Fruit fly (Drosophila melanogaster) whole organism, embryonic: ENCODE results near the gene Cbp20.
A peak's percentile ranks its signal among the peaks of the same experiment; 100 is the strongest.

Experiments
- ATbp ChIP-seq: fragments of 200-800 bp; sonication (Bioruptor generic); optimal IDR thresholded peaks from 2 replicates; lab custom pipeline; 2017; ENCODE audit warnings: missing biosample characterization, mild to moderate bottlenecking, missing genetic modification characterization, missing genetic modification reagents
- CG10431 ChIP-seq: fragments of 200-800 bp; sonication (Bioruptor generic); optimal IDR thresholded peaks from 3 replicates; lab custom pipeline; 2018; ENCODE audit warnings: missing biosample characterization, mild to moderate bottlenecking, missing genetic modification characterization
- CG11504 ChIP-seq: fragments of 200-800 bp; sonication (Bioruptor generic); optimal IDR thresholded peaks from 3 replicates; lab custom pipeline; 2019; ENCODE audit warnings: missing biosample characterization, mild to moderate bottlenecking, missing genetic modification characterization, moderate library complexity
- CG12299 ChIP-seq: fragments of 200-800 bp; sonication (Bioruptor generic); optimal IDR thresholded peaks from 2 replicates; lab custom pipeline; 2018; ENCODE audit warnings: missing biosample characterization, mild to moderate bottlenecking, missing genetic modification characterization
- CG15073 ChIP-seq: fragments of 200-800 bp; sonication (Bioruptor generic); optimal IDR thresholded peaks from 2 replicates; lab custom pipeline; 2016; ENCODE audit warnings: missing biosample characterization, missing genetic modification characterization
- CG15514 ChIP-seq: fragments of 200-800 bp; sonication (Bioruptor generic); optimal IDR thresholded peaks from 3 replicates; lab custom pipeline; 2017; ENCODE audit warnings: missing biosample characterization, missing genetic modification characterization, mild to moderate bottlenecking, moderate library complexity, missing genetic modification reagents
- CG15696 ChIP-seq: fragments of 200-800 bp; sonication (Bioruptor generic); optimal IDR thresholded peaks from 2 replicates; lab custom pipeline; 2019; ENCODE audit warnings: missing biosample characterization, mild to moderate bottlenecking, missing genetic modification characterization, moderate library complexity
- CG1647 ChIP-seq: fragments of 200-800 bp; sonication (Bioruptor generic); optimal IDR thresholded peaks from 3 replicates; lab custom pipeline; 2016; ENCODE audit warnings: missing biosample characterization, missing genetic modification characterization
- CG16863 ChIP-seq: fragments of 200-800 bp; sonication (Bioruptor generic); optimal IDR thresholded peaks from 3 replicates; lab custom pipeline; 2016; ENCODE audit warnings: missing biosample characterization, missing genetic modification characterization
- CG17359 ChIP-seq: fragments of 200-800 bp; sonication (Bioruptor generic); optimal IDR thresholded peaks from 3 replicates; lab custom pipeline; 2018; ENCODE audit warnings: missing biosample characterization, mild to moderate bottlenecking, missing genetic modification characterization, moderate library complexity
- CG2678 ChIP-seq: fragments of 200-800 bp; sonication (Bioruptor generic); optimal IDR thresholded peaks from 3 replicates; lab custom pipeline; 2019; ENCODE audit warnings: missing biosample characterization, mild to moderate bottlenecking, missing genetic modification characterization, moderate library complexity
- CG30020 ChIP-seq: fragments of 200-800 bp; optimal IDR thresholded peaks from 2 replicates; lab custom pipeline; 2019; ENCODE audit warnings: missing biosample characterization, mild to moderate bottlenecking, missing genetic modification characterization, moderate library complexity
- CG34376 ChIP-seq: fragments of 200-800 bp; sonication (Bioruptor generic); optimal IDR thresholded peaks from 2 replicates; lab custom pipeline; 2018; ENCODE audit warnings: missing biosample characterization, mild to moderate bottlenecking, missing genetic modification characterization
- CG4282 ChIP-seq: fragments of 200-800 bp; sonication (Bioruptor generic); optimal IDR thresholded peaks from 2 replicates; lab custom pipeline; 2016; ENCODE audit warnings: missing biosample characterization, missing genetic modification characterization
- CG4854 ChIP-seq: fragments of 200-800 bp; sonication (Bioruptor generic); optimal IDR thresholded peaks from 2 replicates; lab custom pipeline; 2016; ENCODE audit warnings: missing biosample characterization, missing genetic modification characterization, inconsistent platforms
- CG7556 ChIP-seq: fragments of 200-800 bp; sonication (Bioruptor generic); optimal IDR thresholded peaks from 2 replicates; lab custom pipeline; 2017; ENCODE audit warnings: missing biosample characterization, mild to moderate bottlenecking, missing genetic modification characterization
- CG8290 ChIP-seq, 3 experiments: fragments of 200-800 bp; sonication (Bioruptor generic); optimal IDR thresholded peaks; 2 replicates each; lab custom pipeline; 2016 to 2019; ENCODE audit warnings: missing biosample characterization in 3 of 3, missing genetic modification characterization in 3 of 3, mild to moderate bottlenecking in 2 of 3, moderate library complexity in 1 of 3
- CG8924 ChIP-seq: fragments of 200-800 bp; optimal IDR thresholded peaks from 3 replicates; lab custom pipeline; 2019; ENCODE audit warnings: missing biosample characterization, mild to moderate bottlenecking, missing genetic modification characterization, moderate library complexity
- CG9437 ChIP-seq: fragments of 200-800 bp; sonication (Bioruptor generic); optimal IDR thresholded peaks from 2 replicates; lab custom pipeline; 2018; ENCODE audit warnings: missing biosample characterization, mild to moderate bottlenecking, missing genetic modification characterization
- D19A ChIP-seq: fragments of 200-800 bp; optimal IDR thresholded peaks from 3 replicates; lab custom pipeline; 2019; ENCODE audit warnings: missing biosample characterization, mild to moderate bottlenecking, missing genetic modification characterization, moderate library complexity
- Elba2 ChIP-seq: fragments of 200-800 bp; sonication (Bioruptor generic); optimal IDR thresholded peaks from 3 replicates; lab custom pipeline; 2016; ENCODE audit warnings: missing biosample characterization, missing genetic modification characterization
- Ets97D ChIP-seq: fragments of 200-800 bp; sonication (Bioruptor generic); optimal IDR thresholded peaks from 3 replicates; lab custom pipeline; 2016; ENCODE audit warnings: missing biosample characterization, missing genetic modification characterization
- Fer3 ChIP-seq: fragments of 200-800 bp; sonication (Bioruptor generic); optimal IDR thresholded peaks from 2 replicates; lab custom pipeline; 2018; ENCODE audit warnings: missing biosample characterization, mild to moderate bottlenecking, missing genetic modification characterization, moderate library complexity
- H2.0 ChIP-seq: fragments of 200-800 bp; sonication (Bioruptor generic); IDR thresholded peaks from 2 replicates; pipeline ENCODE4 v1.3.6; 2022; ENCODE audit warnings: missing biosample characterization, missing genetic modification characterization
- HmgD ChIP-seq: fragments of 200-800 bp; sonication (Bioruptor generic); optimal IDR thresholded peaks from 3 replicates; lab custom pipeline; 2016; ENCODE audit warnings: missing biosample characterization, missing genetic modification characterization
- MTF-1 ChIP-seq: fragments of 200-800 bp; sonication (Bioruptor generic); optimal IDR thresholded peaks from 2 replicates; lab custom pipeline; 2018; ENCODE audit warnings: missing biosample characterization, mild to moderate bottlenecking, missing genetic modification characterization, borderline replicate concordance
- Mes4 ChIP-seq: fragments of 200-800 bp; sonication (Bioruptor generic); optimal IDR thresholded peaks from 2 replicates; lab custom pipeline; 2016; ENCODE audit warnings: missing biosample characterization, missing genetic modification characterization
- NC2β ChIP-seq: fragments of 200-800 bp; sonication (Bioruptor generic); optimal IDR thresholded peaks from 2 replicates; lab custom pipeline; 2016; ENCODE audit warnings: missing biosample characterization, missing genetic modification characterization
- Rx ChIP-seq: fragments of 200-800 bp; sonication (Bioruptor generic); IDR thresholded peaks from 2 replicates; pipeline ENCODE4 v1.3.6; 2022; ENCODE audit warnings: missing biosample characterization, missing genetic modification characterization
- Scr ChIP-seq: fragments of 200-800 bp; sonication (Bioruptor generic); IDR thresholded peaks from 2 replicates; pipeline ENCODE4 v1.3.6; 2022; ENCODE audit warnings: missing biosample characterization, missing genetic modification characterization; ENCODE audit not compliant: partially characterized antibody
- Sry-β ChIP-seq: fragments of 200-800 bp; sonication (Bioruptor generic); optimal IDR thresholded peaks from 2 replicates; lab custom pipeline; 2018; ENCODE audit warnings: missing biosample characterization, mild to moderate bottlenecking, missing genetic modification characterization, moderate library complexity
- YL-1 ChIP-seq: fragments of 200-800 bp; sonication (Bioruptor generic); optimal IDR thresholded peaks from 3 replicates; lab custom pipeline; 2017; ENCODE audit warnings: missing biosample characterization, mild to moderate bottlenecking, missing genetic modification characterization
- bab2 ChIP-seq: fragments of 200-800 bp; sonication (Bioruptor generic); optimal IDR thresholded peaks from 2 replicates; lab custom pipeline; 2016; ENCODE audit warnings: missing biosample characterization, missing genetic modification characterization
- btn ChIP-seq: fragments of 200-800 bp; sonication (Bioruptor generic); optimal IDR thresholded peaks from 2 replicates; lab custom pipeline; 2016; ENCODE audit warnings: missing biosample characterization, missing genetic modification characterization
- chif ChIP-seq, 2 experiments: fragments of 200-800 bp; sonication (Bioruptor generic); optimal IDR thresholded peaks; 3 replicates each; lab custom pipeline; 2016; ENCODE audit warnings: missing biosample characterization in 2 of 2, missing genetic modification characterization in 2 of 2
- gce ChIP-seq: fragments of 200-800 bp; sonication (Bioruptor generic); IDR thresholded peaks from 3 replicates; pipeline ENCODE4 v1.3.6; 2022; ENCODE audit warnings: missing biosample characterization, missing genetic modification characterization
- gcm2 ChIP-seq: fragments of 200-800 bp; sonication (Bioruptor generic); optimal IDR thresholded peaks from 2 replicates; lab custom pipeline; 2016; ENCODE audit warnings: missing biosample characterization, missing genetic modification characterization
- lilli ChIP-seq: fragments of 200-800 bp; sonication (Bioruptor generic); optimal IDR thresholded peaks from 3 replicates; lab custom pipeline; 2016; ENCODE audit warnings: missing biosample characterization, missing genetic modification characterization
- mirr ChIP-seq: fragments of 200-800 bp; sonication (Bioruptor generic); optimal IDR thresholded peaks from 3 replicates; lab custom pipeline; 2018; ENCODE audit warnings: missing biosample characterization, mild to moderate bottlenecking, missing genetic modification characterization
- onecut ChIP-seq: fragments of 200-800 bp; sonication (Bioruptor generic); IDR thresholded peaks from 2 replicates; pipeline ENCODE4 v1.3.6; 2022; ENCODE audit warnings: missing biosample characterization, missing genetic modification characterization
- org-1 ChIP-seq: fragments of 200-800 bp; sonication (Bioruptor generic); optimal IDR thresholded peaks from 2 replicates; lab custom pipeline; 2017; ENCODE audit warnings: missing biosample characterization, missing genetic modification characterization
- pho ChIP-seq: fragments of 200-800 bp; sonication (Bioruptor generic); optimal IDR thresholded peaks from 2 replicates; lab custom pipeline; 2016; ENCODE audit warnings: missing biosample characterization, missing genetic modification characterization
- salm ChIP-seq: fragments of 200-800 bp; sonication (Bioruptor generic); optimal IDR thresholded peaks from 2 replicates; lab custom pipeline; 2018; ENCODE audit warnings: missing biosample characterization, mild to moderate bottlenecking, missing genetic modification characterization
- sd ChIP-seq: fragments of 200-800 bp; sonication (Bioruptor generic); optimal IDR thresholded peaks from 3 replicates; lab custom pipeline; 2018; ENCODE audit warnings: missing biosample characterization, mild to moderate bottlenecking, missing genetic modification characterization, moderate library complexity
- sim ChIP-seq: fragments of 200-800 bp; sonication (Bioruptor generic); IDR thresholded peaks from 2 replicates; pipeline ENCODE4 v1.3.6; 2022; ENCODE audit warnings: missing biosample characterization, missing genetic modification characterization
- sqz ChIP-seq: fragments of 200-800 bp; sonication (Bioruptor generic); optimal IDR thresholded peaks from 3 replicates; lab custom pipeline; 2018; ENCODE audit warnings: missing biosample characterization, mild to moderate bottlenecking, missing genetic modification characterization
- tio ChIP-seq: fragments of 200-800 bp; sonication (Bioruptor generic); optimal IDR thresholded peaks from 2 replicates; lab custom pipeline; 2017; ENCODE audit warnings: missing biosample characterization, missing genetic modification characterization, inconsistent platforms
- toy ChIP-seq: fragments of 200-800 bp; sonication (Bioruptor generic); IDR thresholded peaks from 2 replicates; pipeline ENCODE4 v1.3.6; 2022; ENCODE audit warnings: missing biosample characterization, missing genetic modification characterization
- unpg ChIP-seq: fragments of 200-800 bp; sonication (Bioruptor generic); optimal IDR thresholded peaks from 3 replicates; lab custom pipeline; 2018; ENCODE audit warnings: missing biosample characterization, mild to moderate bottlenecking, missing genetic modification characterization, moderate library complexity
- zen ChIP-seq: fragments of 200-800 bp; sonication (Bioruptor generic); optimal IDR thresholded peaks from 3 replicates; lab custom pipeline; 2018; ENCODE audit warnings: missing biosample characterization, mild to moderate bottlenecking, missing genetic modification characterization, moderate library complexity

Gene Cbp20

DNA sequence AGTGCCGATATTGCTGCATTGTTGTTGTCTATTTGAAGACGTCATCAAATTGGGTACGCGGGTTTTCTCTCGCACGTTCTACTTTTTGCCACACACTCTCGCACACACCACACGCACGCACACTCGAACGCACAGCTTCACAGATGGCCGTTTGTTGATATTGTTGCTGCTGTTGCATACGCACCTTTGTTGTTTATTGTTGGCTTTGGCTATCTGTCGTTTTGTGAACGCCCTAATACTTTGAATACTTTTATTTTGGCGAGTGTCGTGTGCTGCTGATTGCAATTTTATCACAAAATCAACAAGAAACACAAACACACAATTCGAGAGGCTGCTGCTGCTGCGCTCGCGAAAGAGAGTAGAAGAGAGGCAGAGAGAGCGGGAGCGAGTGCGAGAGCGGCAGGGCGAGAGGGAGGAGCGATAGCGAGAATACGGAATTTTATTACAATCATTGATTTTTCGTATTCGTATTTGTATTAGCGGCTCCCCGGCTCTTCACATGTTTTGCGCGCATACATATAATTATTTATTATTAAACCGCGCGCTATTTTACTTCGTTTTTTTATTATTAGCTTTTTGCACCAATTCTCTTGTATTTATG, 34.2 kb downstream of the Cbp20 start (continued):
- no peak for TF ChIP-seq CG8290 (GFP tag; optimal IDR thresholded peaks at IDR 0.05; lab: Kevin White, UChicago)
- peak; percentile 52 to 69 for TF ChIP-seq CG8290 (tag; optimal IDR thresholded peaks at IDR 0.05; lab: Kevin White, UChicago)
- TF ChIP-seq salm, result peak; percentile 45
- no peak for TF ChIP-seq CG15073 (GFP tag; lab: Kevin White, UChicago)
- TF ChIP-seq CG7556 (GFP tag; lab: Kevin White, UChicago), result peak; percentile 35
- TF ChIP-seq mirr, result peak; percentile 56
- no peak for TF ChIP-seq CG10431 (GFP tag; lab: Kevin White, UChicago)
- peak; percentile 15 for TF ChIP-seq CG9437 (GFP tag; lab: Kevin White, UChicago)
- TF ChIP-seq unpg (GFP tag; lab: Kevin White, UChicago), result peak; percentile 11
- no peak for TF ChIP-seq sim (GFP tag; lab: Robert Waterston, UW)
- TF ChIP-seq NC2β (GFP tag; lab: Kevin White, UChicago), result peak; percentile 20
- peak; percentile 26 for TF ChIP-seq CG11504
- TF ChIP-seq CG12299 (tag; lab: Kevin White, UChicago), result peak; percentile 64
- TF ChIP-seq gce (GFP tag; lab: Robert Waterston, UW), result no peak
- TF ChIP-seq onecut (GFP tag; lab: Robert Waterston, UW), result peak; percentile 94
- TF ChIP-seq Rx (GFP tag; lab: Robert Waterston, UW), result no peak
- no peak for TF ChIP-seq chif (GFP tag; optimal IDR thresholded peaks at IDR 0.05; lab: Kevin White, UChicago)
- peak; percentile 34 for TF ChIP-seq CG16863 (GFP tag; lab: Kevin White, UChicago)
- peak; percentile 56 for TF ChIP-seq CG8924 (tag; lab: Kevin White, UChicago)
- peak; percentile 48 for TF ChIP-seq MTF-1
- TF ChIP-seq btn (GFP tag; lab: Kevin White, UChicago), result peak; percentile 49
- no peak for TF ChIP-seq CG4282 (GFP tag; lab: Kevin White, UChicago)
- peak; percentile 50 for TF ChIP-seq Fer3 (tag; lab: Kevin White, UChicago)
- TF ChIP-seq zen (tag; lab: Kevin White, UChicago), result peak; percentile 47
- TF ChIP-seq sd, result peak; percentile 81
- TF ChIP-seq ATbp (GFP tag; lab: Kevin White, UChicago), result peak; percentile 81
- TF ChIP-seq D19A (tag; lab: Kevin White, UChicago), result peak; percentile 20
- TF ChIP-seq Ets97D (GFP tag; lab: Kevin White, UChicago), result peak; percentile 25
- peak; percentile 57 for TF ChIP-seq bab2 (GFP tag; lab: Kevin White, UChicago)
- TF ChIP-seq CG17359 (tag; lab: Kevin White, UChicago), result peak; percentile 71
- TF ChIP-seq Scr (GFP tag; lab: Robert Waterston, UW), result no peak
- peak; percentile 47 for TF ChIP-seq CG2678 (tag; lab: Kevin White, UChicago)
- no peak for TF ChIP-seq toy
- TF ChIP-seq lilli, result peak; percentile 26
- no peak for TF ChIP-seq CG1647 (GFP tag; lab: Kevin White, UChicago)
- TF ChIP-seq Mes4, result peak; percentile 38
- TF ChIP-seq sqz, result peak; percentile 58
- peak; percentile 37 for TF ChIP-seq pho (GFP tag; lab: Kevin White, UChicago)
- peak; percentile 36 for TF ChIP-seq Elba2 (GFP tag; lab: Kevin White, UChicago)
- no peak for TF ChIP-seq H2.0 (GFP tag; lab: Robert Waterston, UW)
- peak; percentile 57 for TF ChIP-seq CG15696 (tag; lab: Kevin White, UChicago)
- TF ChIP-seq org-1 (GFP tag; lab: Kevin White, UChicago), result peak; percentile 67
- no peak for TF ChIP-seq Sry-β (GFP tag; lab: Kevin White, UChicago)
- no peak for TF ChIP-seq gcm2 (GFP tag; lab: Kevin White, UChicago)
- TF ChIP-seq CG4854 (GFP tag; lab: Kevin White, UChicago), result peak; percentile 46
- no peak for TF ChIP-seq tio (GFP tag; lab: Kevin White, UChicago)
- TF ChIP-seq CG30020 (tag; lab: Kevin White, UChicago), result no peak
- TF ChIP-seq CG34376 (GFP tag; lab: Kevin White, UChicago), result peak; percentile 30
- TF ChIP-seq YL-1 (GFP tag; lab: Kevin White, UChicago), result peak; percentile 12
- TF ChIP-seq HmgD (GFP tag; lab: Kevin White, UChicago), result no peak
- TF ChIP-seq CG15514 (GFP tag; lab: Kevin White, UChicago), result peak; percentile 25
